Fruit fly (Drosophila melanogaster): ENCODE measurements around the gene CG16965.

dm6 chr2L:12030552-12031131 is 49.3 kb downstream of the CG16965 start:
- TF ChIP-seq CG8478 (optimal IDR thresholded peaks at IDR 0.05) (no peak), CTCF (optimal IDR thresholded peaks at IDR 0.05) (no peak)

Data from S2 (cell line).